Worm (Caenorhabditis elegans) whole organism, L2 larva: Measurements from ENCODE around the gene srd-47.

Experiments used
- ceh-16 ChIP-seq: fragments of 150-350 bp; optimal IDR thresholded peaks from 2 replicates; lab custom pipeline; 2014; ENCODE audit warnings: missing biosample characterization, missing genetic modification characterization
- ceh-82 ChIP-seq: fragments of 150-350 bp; optimal IDR thresholded peaks from 2 replicates; lab custom pipeline; 2014; ENCODE audit warnings: missing biosample characterization, missing genetic modification characterization
- lin-39 ChIP-seq: fragments of 150-350 bp; optimal IDR thresholded peaks from 2 replicates; lab custom pipeline; 2014; ENCODE audit warnings: missing biosample characterization, missing genetic modification reagents, missing genetic modification characterization
- lsy-2 ChIP-seq, 2 experiments: fragments of 150-350 bp in 1 of 2; sonication (generic microtip) in 1 of 2; optimal IDR thresholded peaks; 2 replicates each; lab custom pipeline; 2014 to 2017; ENCODE audit warnings: missing biosample characterization in 2 of 2, missing genetic modification characterization in 2 of 2
- mdl-1 ChIP-seq, 2 experiments: fragments of 150-350 bp in 1 of 2; sonication (generic microtip) in 1 of 2; optimal IDR thresholded peaks; 2 replicates each; lab custom pipeline; 2017; ENCODE audit warnings: missing biosample characterization in 2 of 2, missing genetic modification characterization in 2 of 2
- unc-62 ChIP-seq: fragments of 150-350 bp; optimal IDR thresholded peaks from 2 replicates; lab custom pipeline; 2014; ENCODE audit warnings: missing biosample characterization, missing genetic modification reagents, missing genetic modification characterization

ce11 chrX:12364804-12365203, 31.4 kb downstream of the srd-47 start, which contains the start of gene F19H6.5:
- no peak for TF ChIP-seq ceh-16 (tag; lab: Kevin White, UChicago)
- TF ChIP-seq lsy-2 (tag; optimal IDR thresholded peaks at IDR 0.05; lab: Kevin White, UChicago): no peak
- TF ChIP-seq unc-62: no peak
- no peak for TF ChIP-seq mdl-1 (tag; optimal IDR thresholded peaks at IDR 0.05; lab: Kevin White, UChicago)
- TF ChIP-seq lin-39: no peak
- TF ChIP-seq ceh-82 (tag; lab: Kevin White, UChicago): no peak
